Worm (Caenorhabditis elegans): Measurements from ENCODE around the gene Y54G9A.9.
A peak's percentile ranks its signal among the peaks of the same experiment; 100 is the strongest.

Gene Y54G9A.9

ce11 chrII:13729416-13729815 is at the start of gene Y54G9A.9:
TSS of gene Y54G9A.9 (plus strand) at chrII:13729716.
- TF ChIP-seq pqm-1 (tag; optimal IDR thresholded peaks at IDR 0.05) (no peak), egl-27 (tag; optimal IDR thresholded peaks at IDR 0.05) (no peak), sea-2 (GFP tag; optimal IDR thresholded peaks at IDR 0.05) (no peak), mdl-1 (tag; optimal IDR thresholded peaks at IDR 0.05) (no peak), ceh-16 (tag; optimal IDR thresholded peaks at IDR 0.05) (no peak), ZK546.5 (tag; optimal IDR thresholded peaks at IDR 0.05) (no peak), unc-39 (tag; optimal IDR thresholded peaks at IDR 0.05) (no peak), jun-1 (tag; optimal IDR thresholded peaks at IDR 0.05) (no peak), unc-62 (GFP tag; optimal IDR thresholded peaks at IDR 0.05) (no peak), skn-1 (tag; optimal IDR thresholded peaks at IDR 0.05) (no peak), ceh-28 (tag; optimal IDR thresholded peaks at IDR 0.05) (no peak), fos-1 (tag; optimal IDR thresholded peaks at IDR 0.05) (no peak), elt-1 (tag; optimal IDR thresholded peaks at IDR 0.05) (no peak), R02D3.7 (tag; optimal IDR thresholded peaks at IDR 0.05) (no peak), nhr-76 (tag; optimal IDR thresholded peaks at IDR 0.05) (no peak), eor-1 (tag; optimal IDR thresholded peaks at IDR 0.05) (no peak), elt-3 (tag; optimal IDR thresholded peaks at IDR 0.05) (no peak), ceh-82 (tag; optimal IDR thresholded peaks at IDR 0.05) (no peak), nhr-11 (tag; optimal IDR thresholded peaks at IDR 0.05) (no peak)

ce11 chrII:13679775-13680320 is 49.7 kb upstream of the Y54G9A.9 start:
- TF ChIP-seq elt-3 (tag; optimal IDR thresholded peaks at IDR 0.05): peak in 2 of 3 experiments; percentile 14 to 39
- peak; percentile 79 for TF ChIP-seq nhr-23 (tag; optimal IDR thresholded peaks at IDR 0.05)
- TF ChIP-seq nhr-25 (tag; optimal IDR thresholded peaks at IDR 0.05): peak; percentile 55
- TF ChIP-seq nhr-43 (tag; optimal IDR thresholded peaks at IDR 0.05; ENCODE audit: poor library complexity, severe bottlenecking): peak; percentile 84
- no peak for TF ChIP-seq pqm-1 (tag; optimal IDR thresholded peaks at IDR 0.05)

ce11 chrII:13681063-13681462 is 48.5 kb upstream of the Y54G9A.9 start:
- TF ChIP-seq elt-2 (tag; optimal IDR thresholded peaks at IDR 0.05) (peak; percentile 2), nhr-43 (tag; optimal IDR thresholded peaks at IDR 0.05; ENCODE audit: poor library complexity, severe bottlenecking) (peak; percentile 94), nhr-28 (tag; optimal IDR thresholded peaks at IDR 0.05) (no peak), mdl-1 (tag; optimal IDR thresholded peaks at IDR 0.05) (peak; percentile 63), nhr-25 (tag; optimal IDR thresholded peaks at IDR 0.05) (peak; percentile 86), jun-1 (tag; optimal IDR thresholded peaks at IDR 0.05) (peak; percentile 3), nhr-23 (tag; optimal IDR thresholded peaks at IDR 0.05) (peak; percentile 80), nhr-77 (tag; optimal IDR thresholded peaks at IDR 0.05) (no peak)

ce11 chrII:13685581-13685980 is 43.9 kb upstream of the Y54G9A.9 start:
- TF ChIP-seq R02D3.7 (tag; optimal IDR thresholded peaks at IDR 0.05): no peak
- no peak for TF ChIP-seq nhr-28 (tag; optimal IDR thresholded peaks at IDR 0.05)
- TF ChIP-seq lin-39 (tag; optimal IDR thresholded peaks at IDR 0.05): no peak

ce11 chrII:13694712-13695111 is 34.8 kb upstream of the Y54G9A.9 start, which contains the start of gene rpoa-1:
TSS of gene rpoa-1 (minus strand) at chrII:13694795.
- no peak for TF ChIP-seq nhr-76 (tag; optimal IDR thresholded peaks at IDR 0.05)
- TF ChIP-seq pha-4 (tag; optimal IDR thresholded peaks at IDR 0.05): peak; percentile 28
- peak; percentile 2 for TF ChIP-seq lin-15B (tag; optimal IDR thresholded peaks at IDR 0.05)
- TF ChIP-seq hmg-11 (tag; optimal IDR thresholded peaks at IDR 0.05): no peak

ce11 chrII:13695343-13696332 is 33.9 kb upstream of the Y54G9A.9 start, which contains the start of gene kqt-3:
TSS of gene kqt-3 (plus strand) at chrII:13696282.
- TF ChIP-seq elt-2 (tag; optimal IDR thresholded peaks at IDR 0.05) (peak; percentile 12), tbx-2 (tag; optimal IDR thresholded peaks at IDR 0.05) (no peak), elt-1 (tag; optimal IDR thresholded peaks at IDR 0.05) (no peak), ceh-16 (tag; optimal IDR thresholded peaks at IDR 0.05) (no peak)
